Fruit fly (Drosophila melanogaster) whole organism, embryonic: ENCODE results near the gene CG15145.

ENCODE experiments used
- Ada2b ChIP-seq: fragments of 200-800 bp; sonication (Bioruptor generic); IDR thresholded peaks from 2 replicates; pipeline ENCODE4 v1.3.6; 2022; ENCODE audit warnings: missing biosample characterization, missing genetic modification characterization
- Awh ChIP-seq: fragments of 200-800 bp; sonication (Bioruptor generic); IDR thresholded peaks from 2 replicates; pipeline ENCODE4, ENCODE4 v1.3.6; 2022; ENCODE audit warnings: missing biosample characterization, missing genetic modification characterization
- CG10565 ChIP-seq: fragments of 200-800 bp; sonication (Bioruptor generic); optimal IDR thresholded peaks from 3 replicates; lab custom pipeline; 2016; ENCODE audit warnings: missing biosample characterization, mild to moderate bottlenecking, missing genetic modification characterization
- CG11093 ChIP-seq: fragments of 200-800 bp; sonication (Bioruptor generic); IDR thresholded peaks from 3 replicates; pipeline ENCODE4 v1.3.6; 2022; ENCODE audit warnings: missing biosample characterization, missing genetic modification characterization
- CG11723 ChIP-seq: fragments of 200-800 bp; sonication (Bioruptor generic); optimal IDR thresholded peaks from 2 replicates; lab custom pipeline; 2017; ENCODE audit warnings: missing biosample characterization, mild to moderate bottlenecking, missing genetic modification characterization
- CG12219 ChIP-seq: fragments of 200-800 bp; sonication (Bioruptor generic); optimal IDR thresholded peaks from 3 replicates; lab custom pipeline; 2018; ENCODE audit warnings: missing biosample characterization, mild to moderate bottlenecking, missing genetic modification characterization
- CG13287 ChIP-seq: fragments of 200-800 bp; sonication (Bioruptor generic); IDR thresholded peaks from 2 replicates; pipeline ENCODE4 v1.3.6; 2022; ENCODE audit warnings: missing biosample characterization, missing genetic modification characterization; ENCODE audit not compliant: partially characterized antibody
- CG1603 ChIP-seq: fragments of 200-800 bp; sonication (Bioruptor generic); optimal IDR thresholded peaks from 2 replicates; lab custom pipeline; 2019; ENCODE audit warnings: missing biosample characterization, mild to moderate bottlenecking, missing genetic modification characterization, moderate library complexity
- CG17186 ChIP-seq: fragments of 200-800 bp; sonication (Bioruptor generic); optimal IDR thresholded peaks from 3 replicates; lab custom pipeline; 2017; ENCODE audit warnings: missing biosample characterization, missing genetic modification reagents, missing genetic modification characterization
- CG2199 ChIP-seq: fragments of 200-800 bp; sonication (Bioruptor generic); IDR thresholded peaks from 3 replicates; pipeline ENCODE4 v1.3.6; 2022; ENCODE audit warnings: missing biosample characterization, missing genetic modification characterization
- CG31365 ChIP-seq: fragments of 200-800 bp; sonication (Bioruptor generic); optimal IDR thresholded peaks from 2 replicates; lab custom pipeline; 2018; ENCODE audit warnings: missing biosample characterization, mild to moderate bottlenecking, missing genetic modification characterization
- CG31441 ChIP-seq: fragments of 200-800 bp; sonication (Bioruptor generic); IDR thresholded peaks from 2 replicates; pipeline ENCODE4 v1.3.6; 2022; ENCODE audit warnings: missing biosample characterization, missing genetic modification characterization
- CG3281 ChIP-seq: fragments of 200-800 bp; sonication (Bioruptor generic); optimal IDR thresholded peaks from 3 replicates; lab custom pipeline; 2017; ENCODE audit warnings: missing biosample characterization, mild to moderate bottlenecking, missing genetic modification characterization
- D19A ChIP-seq: fragments of 200-800 bp; optimal IDR thresholded peaks from 3 replicates; lab custom pipeline; 2019; ENCODE audit warnings: missing biosample characterization, mild to moderate bottlenecking, missing genetic modification characterization, moderate library complexity
- Dll ChIP-seq: fragments of 200-800 bp; sonication (Bioruptor generic); IDR thresholded peaks from 4 replicates; pipeline ENCODE4 v1.3.6; 2022; ENCODE audit warnings: missing biosample characterization, missing genetic modification characterization; ENCODE audit not compliant: partially characterized antibody
- Elba2 ChIP-seq: fragments of 200-800 bp; sonication (Bioruptor generic); optimal IDR thresholded peaks from 3 replicates; lab custom pipeline; 2016; ENCODE audit warnings: missing biosample characterization, missing genetic modification characterization
- Hr78 ChIP-seq, 2 experiments: fragments of 200-800 bp in 1 of 2; fragments of >200 bp in 1 of 2; sonication (Bioruptor generic) in 1 of 2; optimal IDR thresholded peaks; 2 replicates each; lab custom pipeline; 2017 to 2019; ENCODE audit warnings: missing biosample characterization in 2 of 2, missing genetic modification characterization in 2 of 2, mild to moderate bottlenecking in 1 of 2, moderate library complexity in 1 of 2
- Mad ChIP-seq: fragments of 200-800 bp; sonication (Bioruptor generic); optimal IDR thresholded peaks from 2 replicates; lab custom pipeline; 2016; ENCODE audit warnings: missing biosample characterization, missing genetic modification characterization
- Nf-YB ChIP-seq: fragments of 200-800 bp; sonication (Bioruptor generic); optimal IDR thresholded peaks from 3 replicates; lab custom pipeline; 2019; ENCODE audit warnings: missing biosample characterization, mild to moderate bottlenecking, missing genetic modification characterization, moderate library complexity
- Ptx1 ChIP-seq: fragments of 200-800 bp; sonication (Bioruptor generic); IDR thresholded peaks from 2 replicates; pipeline ENCODE4 v1.3.6; 2022; ENCODE audit warnings: missing biosample characterization, missing genetic modification characterization
- Rfx ChIP-seq: fragments of 200-800 bp; sonication (Bioruptor generic); IDR thresholded peaks from 2 replicates; pipeline ENCODE4 v1.3.6; 2022; ENCODE audit warnings: missing biosample characterization, missing genetic modification characterization
- Sin3A ChIP-seq: fragments of >200 bp; optimal IDR thresholded peaks from 2 replicates; lab custom pipeline; 2018
- Sox100B ChIP-seq: fragments of 200-800 bp; sonication (Bioruptor generic); optimal IDR thresholded peaks from 3 replicates; lab custom pipeline; 2018; ENCODE audit warnings: missing biosample characterization, mild to moderate bottlenecking, missing genetic modification characterization
- Usf ChIP-seq: fragments of 200-800 bp; sonication (Bioruptor generic); optimal IDR thresholded peaks from 2 replicates; lab custom pipeline; 2017; ENCODE audit warnings: missing genotype, missing biosample characterization, missing genetic modification characterization
- abd-A ChIP-seq: fragments of 200-800 bp; sonication (Bioruptor generic); optimal IDR thresholded peaks from 3 replicates; lab custom pipeline; 2019; ENCODE audit warnings: missing biosample characterization, mild to moderate bottlenecking, missing genetic modification characterization, moderate library complexity
- al ChIP-seq: fragments of 200-800 bp; sonication (Bioruptor generic); IDR thresholded peaks from 2 replicates; pipeline ENCODE4 v1.3.6; 2022; ENCODE audit warnings: missing biosample characterization, missing genetic modification characterization
- aop ChIP-seq: fragments of 200-800 bp; sonication (Bioruptor generic); IDR thresholded peaks from 2 replicates; pipeline ENCODE4 v1.3.6; 2022; ENCODE audit warnings: missing biosample characterization, missing genetic modification characterization
- ap ChIP-seq: fragments of 200-800 bp; sonication (Bioruptor generic); IDR thresholded peaks from 2 replicates; pipeline ENCODE4 v1.3.6; 2022; ENCODE audit warnings: missing biosample characterization, missing genetic modification characterization
- dysf ChIP-seq: fragments of 200-800 bp; sonication (Bioruptor generic); IDR thresholded peaks from 3 replicates; pipeline ENCODE4 v1.3.6; 2022; ENCODE audit warnings: missing biosample characterization, missing genetic modification characterization
- gfzf ChIP-seq: fragments of 200-800 bp; sonication (Bioruptor generic); optimal IDR thresholded peaks from 2 replicates; lab custom pipeline; 2016; ENCODE audit warnings: missing biosample characterization, mild to moderate bottlenecking, missing genetic modification characterization, moderate library complexity
- grn ChIP-seq: fragments of 200-800 bp; sonication (Bioruptor generic); optimal IDR thresholded peaks from 3 replicates; lab custom pipeline; 2017; ENCODE audit warnings: missing biosample characterization, missing genetic modification characterization
- gsb-n ChIP-seq: fragments of 200-800 bp; sonication (Bioruptor generic); optimal IDR thresholded peaks from 3 replicates; lab custom pipeline; 2018; ENCODE audit warnings: missing biosample characterization, mild to moderate bottlenecking, missing genetic modification characterization
- hbn ChIP-seq: fragments of 200-800 bp; sonication (Bioruptor generic); IDR thresholded peaks from 2 replicates; pipeline ENCODE4 v1.3.6; 2022; ENCODE audit warnings: missing biosample characterization, missing genetic modification characterization; ENCODE audit not compliant: partially characterized antibody
- klu ChIP-seq: fragments of 200-800 bp; sonication (Bioruptor generic); IDR thresholded peaks from 2 replicates; pipeline ENCODE4 v1.3.6; 2022; ENCODE audit warnings: missing biosample characterization, missing genetic modification characterization
- kni ChIP-seq: fragments of 200-800 bp; sonication (Bioruptor generic); optimal IDR thresholded peaks from 3 replicates; lab custom pipeline; 2017; ENCODE audit warnings: mild to moderate bottlenecking, missing biosample characterization, missing genetic modification reagents, missing genetic modification characterization
- lbe ChIP-seq: fragments of 200-800 bp; sonication (Bioruptor generic); optimal IDR thresholded peaks from 2 replicates; lab custom pipeline; 2016; ENCODE audit warnings: missing biosample characterization, mild to moderate bottlenecking, missing genetic modification characterization
- oc ChIP-seq: fragments of 200-800 bp; sonication (Bioruptor generic); optimal IDR thresholded peaks from 2 replicates; lab custom pipeline; 2018; ENCODE audit warnings: missing biosample characterization, mild to moderate bottlenecking, missing genetic modification characterization, moderate library complexity
- phol ChIP-seq: fragments of 200-800 bp; sonication (Bioruptor generic); optimal IDR thresholded peaks from 3 replicates; lab custom pipeline; 2018; ENCODE audit warnings: missing biosample characterization, mild to moderate bottlenecking, missing genetic modification characterization, moderate library complexity
- prd ChIP-seq, 3 experiments: fragments of >200 bp in 2 of 3; fragments of 200-800 bp in 1 of 3; sonication (Bioruptor generic) in 1 of 3; optimal IDR thresholded peaks in 2 of 3; IDR thresholded peaks in 1 of 3; 2 replicates in 2 of 3; 3 replicates in 1 of 3; pipeline versions ENCODE4 v1.3.6 to Lab custom; 2017 to 2022; ENCODE audit warnings: missing biosample characterization in 1 of 3, missing genetic modification characterization in 1 of 3
- sna ChIP-seq: fragments of 200-800 bp; sonication (Bioruptor generic); IDR thresholded peaks from 2 replicates; pipeline ENCODE4 v1.3.6; 2022; ENCODE audit warnings: missing biosample characterization, missing genetic modification characterization; ENCODE audit not compliant: partially characterized antibody
- vfl ChIP-seq: fragments of 200-800 bp; sonication (Bioruptor generic); optimal IDR thresholded peaks from 2 replicates; lab custom pipeline; 2016; ENCODE audit warnings: missing biosample characterization, missing genetic modification characterization
- zen ChIP-seq: fragments of 200-800 bp; sonication (Bioruptor generic); optimal IDR thresholded peaks from 3 replicates; lab custom pipeline; 2018; ENCODE audit warnings: missing biosample characterization, mild to moderate bottlenecking, missing genetic modification characterization, moderate library complexity
- zf30C ChIP-seq: fragments of 200-800 bp; sonication (Bioruptor generic); optimal IDR thresholded peaks from 3 replicates; lab custom pipeline; 2018; ENCODE audit warnings: missing biosample characterization, mild to moderate bottlenecking, missing genetic modification characterization

Gene CG15145

DNA sequence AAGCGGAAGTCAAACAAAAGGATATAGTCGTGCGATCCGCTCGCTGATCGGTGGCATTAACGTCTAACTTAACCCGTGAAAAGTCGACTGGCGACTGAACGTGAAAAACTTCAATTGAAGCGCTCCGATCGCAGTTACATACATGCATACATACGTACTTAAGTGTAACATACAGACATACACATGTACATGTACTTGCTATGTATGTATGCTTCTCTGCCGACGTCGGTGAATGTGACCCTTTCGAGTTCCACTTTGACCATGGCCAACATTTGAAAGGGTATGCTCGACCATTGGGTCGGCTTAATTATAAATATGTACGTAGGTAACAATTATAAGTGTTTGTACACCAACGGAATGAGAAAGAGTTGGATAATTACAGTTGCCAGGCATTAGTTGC is 34.9 kb downstream of the CG15145 start, which contains the start of gene qua (continued):
- TF ChIP-seq CG12219 (GFP tag; lab: Kevin White, UChicago) (no peak), klu (no peak), Usf (no peak), Dll (GFP tag; lab: Robert Waterston, UW) (no peak), CG17186 (GFP tag; lab: Kevin White, UChicago) (no peak), Rfx (GFP tag; lab: Robert Waterston, UW) (no peak), hbn (GFP tag; lab: Robert Waterston, UW) (no peak), Ada2b (no peak), CG1603 (tag; lab: Kevin White, UChicago) (peak; percentile 5), Mad (no peak), gfzf (GFP tag; lab: Kevin White, UChicago) (no peak), prd (optimal IDR thresholded peaks at IDR 0.05; lab: Kevin White, UChicago) (no peak), prd (GFP tag; IDR thresholded peaks at IDR 0.05; lab: Robert Waterston, UW) (peak; percentile 4; the same call in 1 of the 3 replicates), zen (tag; lab: Kevin White, UChicago) (peak; percentile 10), sna (GFP tag; lab: Robert Waterston, UW) (no peak)

DNA sequence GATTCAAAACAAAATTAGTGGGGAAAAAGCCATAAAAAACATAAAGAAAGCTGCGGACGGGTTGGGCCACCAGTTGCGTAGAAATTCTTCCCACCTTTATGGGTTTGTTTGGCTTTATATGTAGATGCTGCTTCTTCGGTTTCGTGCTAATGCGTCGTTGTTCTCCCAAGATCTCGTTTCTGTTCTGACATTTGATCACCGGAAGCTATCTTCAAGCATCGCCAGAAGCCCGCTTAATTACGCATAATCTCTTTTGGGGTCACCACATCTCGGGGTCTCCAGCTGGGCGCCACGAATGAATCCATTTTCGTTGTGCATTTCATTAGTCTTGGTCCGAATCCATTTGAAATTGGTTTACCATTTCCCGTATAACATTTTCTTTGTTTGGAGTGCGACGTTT is 36.3 kb downstream of the CG15145 start:
- peak; percentile 44; the same call in 1 of the 2 replicates for TF ChIP-seq Awh (GFP tag; lab: Robert Waterston, UW)
- TF ChIP-seq CG2199 (GFP tag; lab: Robert Waterston, UW), result 0 out of 3 replicates have a peak, but pooled peaks have one; percentile 29
- peak; percentile 64 for TF ChIP-seq oc (tag; lab: Kevin White, UChicago)
- peak; percentile 48 for TF ChIP-seq gsb-n (tag; lab: Kevin White, UChicago)
- TF ChIP-seq CG31365 (tag; lab: Kevin White, UChicago), result no peak
- no peak for TF ChIP-seq CG11093 (GFP tag; lab: Robert Waterston, UW)
- peak; percentile 37 for TF ChIP-seq grn (GFP tag; lab: Kevin White, UChicago)
- TF ChIP-seq Hr78 (GFP tag; optimal IDR thresholded peaks at IDR 0.05; lab: Kevin White, UChicago), result peak in 1 of 2 experiments; percentile 56
- peak; percentile 50 for TF ChIP-seq kni (GFP tag; lab: Kevin White, UChicago)
- TF ChIP-seq Sox100B (GFP tag; lab: Kevin White, UChicago), result no peak
- no peak for TF ChIP-seq zf30C
- no peak for TF ChIP-seq dysf (GFP tag; lab: Robert Waterston, UW)
- TF ChIP-seq Nf-YB (GFP tag; lab: Kevin White, UChicago), result no peak
- TF ChIP-seq CG31441 (GFP tag; lab: Robert Waterston, UW), result no peak
- no peak for TF ChIP-seq Elba2 (GFP tag; lab: Kevin White, UChicago)
- TF ChIP-seq abd-A (tag; lab: Kevin White, UChicago), result peak; percentile 82

DNA sequence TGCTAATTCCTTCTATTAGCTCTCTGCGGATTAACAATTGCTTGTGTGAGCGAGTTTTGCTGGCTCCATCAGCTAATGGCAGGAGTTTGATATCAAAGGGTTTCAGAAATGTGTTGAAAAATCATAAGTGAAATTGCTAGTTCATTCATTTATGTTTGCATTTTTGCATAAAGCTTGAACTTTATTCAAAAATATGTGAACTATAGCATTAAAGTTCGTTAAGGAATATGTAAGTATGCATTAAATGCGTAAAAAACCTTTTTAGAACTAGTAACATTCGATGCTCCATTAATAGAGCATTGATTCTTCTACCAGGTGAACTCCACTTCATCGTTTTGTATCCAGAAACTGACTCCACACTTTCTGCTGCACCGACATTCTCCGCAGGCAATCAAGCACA is 39.4 kb downstream of the CG15145 start:
- TF ChIP-seq aop (GFP tag; lab: Robert Waterston, UW) (no peak), Sin3A (no peak), CG13287 (no peak), D19A (tag; lab: Kevin White, UChicago) (no peak), Ptx1 (no peak), CG10565 (GFP tag; lab: Kevin White, UChicago) (no peak), CG17186 (GFP tag; lab: Kevin White, UChicago) (no peak), vfl (GFP tag; lab: Kevin White, UChicago) (no peak), CG3281 (GFP tag; lab: Kevin White, UChicago) (no peak), CG11723 (GFP tag; lab: Kevin White, UChicago) (no peak), lbe (GFP tag; lab: Kevin White, UChicago) (no peak), ap (GFP tag; lab: Robert Waterston, UW) (no peak), phol (no peak), al (GFP tag; lab: Robert Waterston, UW) (no peak)
